Fruit fly (Drosophila melanogaster): ENCODE measurements around the gene Obp69a.

Gene Obp69a

DNA sequence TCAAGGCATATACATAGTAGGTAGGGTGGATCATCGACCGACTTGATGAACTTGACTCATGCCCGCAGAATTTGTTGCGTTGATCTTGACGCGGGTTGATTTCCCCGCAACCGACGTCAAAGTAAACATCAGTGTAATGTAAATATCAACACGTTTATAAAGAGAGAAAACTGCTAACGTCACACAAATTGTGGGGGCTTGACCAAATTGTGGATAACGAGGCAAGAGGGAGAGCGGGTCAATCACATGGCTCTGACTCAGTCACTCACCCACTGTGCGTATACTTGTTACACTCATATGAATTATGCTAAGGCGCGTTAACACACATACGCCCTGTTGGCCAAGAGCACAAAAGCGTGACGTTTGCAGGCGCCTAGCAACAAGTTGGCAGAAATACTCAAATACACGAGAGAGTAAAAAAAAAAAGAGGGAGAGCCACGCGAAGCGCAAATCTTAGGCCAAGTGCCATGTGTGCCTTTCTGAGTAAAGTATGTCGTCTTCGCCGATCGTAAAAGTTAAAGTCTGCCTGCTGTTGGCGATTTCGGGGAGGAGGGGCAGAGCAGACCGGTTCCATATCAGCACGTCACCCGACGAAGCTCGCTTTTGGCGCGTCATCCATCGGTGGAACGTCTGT is 11.1 kb downstream of the Obp69a start:
- TF ChIP-seq CG14711 (tag; optimal IDR thresholded peaks at IDR 0.05) (peak; percentile 72), kay (GFP tag; ENCODE audit: borderline replicate concordance) (peak; percentile 100), ovo (GFP tag; optimal IDR thresholded peaks at IDR 0.05) (peak; percentile 97), CG1620 (GFP tag; optimal IDR thresholded peaks at IDR 0.05) (peak; percentile 94), pad (GFP tag; optimal IDR thresholded peaks at IDR 0.05) (peak; percentile 60), Clk (GFP tag; optimal IDR thresholded peaks at IDR 0.05) (peak; percentile 92), tj (GFP tag; optimal IDR thresholded peaks at IDR 0.05) (peak; percentile 95), bab1 (GFP tag; optimal IDR thresholded peaks at IDR 0.05) (no peak), cnc (optimal IDR thresholded peaks at IDR 0.05) (no peak), CG33017 (tag; optimal IDR thresholded peaks at IDR 0.05) (peak; percentile 75), CG11617 (GFP tag; optimal IDR thresholded peaks at IDR 0.05) (peak; percentile 85), CG5204 (GFP tag; optimal IDR thresholded peaks at IDR 0.05) (peak; percentile 81), CG12768 (GFP tag; optimal IDR thresholded peaks at IDR 0.05) (peak; percentile 92), cic (GFP tag; optimal IDR thresholded peaks at IDR 0.05) (peak; percentile 97), CG7101 (tag; optimal IDR thresholded peaks at IDR 0.05) (peak; percentile 86), CG7045 (GFP tag; optimal IDR thresholded peaks at IDR 0.05) (peak; percentile 92), toe (GFP tag; optimal IDR thresholded peaks at IDR 0.05) (no peak), Mnt (GFP tag; optimal IDR thresholded peaks at IDR 0.05) (peak; percentile 85), Crg-1 (GFP tag; optimal IDR thresholded peaks at IDR 0.05) (peak; percentile 99), Hr96 (GFP tag; optimal IDR thresholded peaks at IDR 0.05) (peak; percentile 69)

DNA sequence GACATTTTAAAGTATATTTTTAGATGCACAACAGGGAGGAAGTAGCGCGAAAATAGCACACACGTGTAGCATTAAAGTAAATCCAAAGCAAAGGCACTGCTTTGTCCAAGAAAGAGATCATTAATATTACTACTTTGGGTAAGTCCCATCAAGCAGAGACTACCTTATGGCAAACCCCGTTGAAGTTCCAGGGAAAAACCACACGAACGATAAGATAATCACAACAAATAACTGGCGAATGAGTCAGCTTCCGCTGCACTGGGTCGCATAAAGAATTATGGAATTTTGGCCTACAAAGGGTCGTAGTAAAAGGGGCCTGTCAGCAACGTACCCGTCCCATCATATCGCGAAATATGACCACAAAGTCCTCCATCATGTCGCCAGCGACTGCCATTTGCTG is 11.8 kb downstream of the Obp69a start:
- peak; percentile 96 for TF ChIP-seq kay (GFP tag; ENCODE audit: borderline replicate concordance)
- no peak for TF ChIP-seq CG5204 (GFP tag; optimal IDR thresholded peaks at IDR 0.05)

- peak; percentile 99 for TF ChIP-seq CG12768 (GFP tag; optimal IDR thresholded peaks at IDR 0.05)
- TF ChIP-seq Mnt (GFP tag; optimal IDR thresholded peaks at IDR 0.05) = peak; percentile 90
- TF ChIP-seq pad (GFP tag; optimal IDR thresholded peaks at IDR 0.05) = peak; percentile 24
- TF ChIP-seq toe (GFP tag; optimal IDR thresholded peaks at IDR 0.05) = no peak
- TF ChIP-seq Crg-1 (GFP tag; optimal IDR thresholded peaks at IDR 0.05) = no peak
- peak; percentile 78 for TF ChIP-seq CG5204 (GFP tag; optimal IDR thresholded peaks at IDR 0.05)
- peak; percentile 57 for TF ChIP-seq CG7101 (tag; optimal IDR thresholded peaks at IDR 0.05)
- TF ChIP-seq kay (GFP tag; ENCODE audit: borderline replicate concordance) = peak; percentile 99
- peak; percentile 92 for TF ChIP-seq cic (GFP tag; optimal IDR thresholded peaks at IDR 0.05)
- TF ChIP-seq CG7045 (GFP tag; optimal IDR thresholded peaks at IDR 0.05) = peak; percentile 72
- peak; percentile 77 for TF ChIP-seq ovo (GFP tag; optimal IDR thresholded peaks at IDR 0.05)
- TF ChIP-seq bab1 (GFP tag; optimal IDR thresholded peaks at IDR 0.05) = peak; percentile 55
- TF ChIP-seq CG14711 (tag; optimal IDR thresholded peaks at IDR 0.05) = no peak
- peak; percentile 87 for TF ChIP-seq Hr96 (GFP tag; optimal IDR thresholded peaks at IDR 0.05)
- TF ChIP-seq cnc (optimal IDR thresholded peaks at IDR 0.05) = no peak
- peak; percentile 82 for TF ChIP-seq CG33017 (tag; optimal IDR thresholded peaks at IDR 0.05)
- no peak for TF ChIP-seq Clk (GFP tag; optimal IDR thresholded peaks at IDR 0.05)
- TF ChIP-seq CG11617 (GFP tag; optimal IDR thresholded peaks at IDR 0.05) = peak; percentile 39
- TF ChIP-seq tj (GFP tag; optimal IDR thresholded peaks at IDR 0.05) = peak; percentile 86
- peak; percentile 57 for TF ChIP-seq CG1620 (GFP tag; optimal IDR thresholded peaks at IDR 0.05)
Measured at dm6 chr3L:12408513-12409320, 12.7 kb downstream of the Obp69a start.

- TF ChIP-seq Clk (GFP tag; optimal IDR thresholded peaks at IDR 0.05) = peak; percentile 11
- peak; percentile 71 for TF ChIP-seq cic (GFP tag; optimal IDR thresholded peaks at IDR 0.05)
- peak; percentile 96 for TF ChIP-seq kay (GFP tag; ENCODE audit: borderline replicate concordance)
- no peak for TF ChIP-seq CG1620 (GFP tag; optimal IDR thresholded peaks at IDR 0.05)
- TF ChIP-seq CG11617 (GFP tag; optimal IDR thresholded peaks at IDR 0.05) = no peak
- TF ChIP-seq ovo (GFP tag; optimal IDR thresholded peaks at IDR 0.05) = no peak
- no peak for TF ChIP-seq pad (GFP tag; optimal IDR thresholded peaks at IDR 0.05)
- no peak for TF ChIP-seq toe (GFP tag; optimal IDR thresholded peaks at IDR 0.05)
- peak; percentile 20 for TF ChIP-seq CG7045 (GFP tag; optimal IDR thresholded peaks at IDR 0.05)
- peak; percentile 4 for TF ChIP-seq Mnt (GFP tag; optimal IDR thresholded peaks at IDR 0.05)
- TF ChIP-seq tj (GFP tag; optimal IDR thresholded peaks at IDR 0.05) = no peak
- TF ChIP-seq Crg-1 (GFP tag; optimal IDR thresholded peaks at IDR 0.05) = no peak
- no peak for TF ChIP-seq CG33017 (tag; optimal IDR thresholded peaks at IDR 0.05)
- no peak for TF ChIP-seq bab1 (GFP tag; optimal IDR thresholded peaks at IDR 0.05)
- TF ChIP-seq cnc (optimal IDR thresholded peaks at IDR 0.05) = no peak
- no peak for TF ChIP-seq CG5204 (GFP tag; optimal IDR thresholded peaks at IDR 0.05)
- TF ChIP-seq CG14711 (tag; optimal IDR thresholded peaks at IDR 0.05) = no peak
- TF ChIP-seq CG7101 (tag; optimal IDR thresholded peaks at IDR 0.05) = no peak
- TF ChIP-seq Hr96 (GFP tag; optimal IDR thresholded peaks at IDR 0.05) = no peak
- TF ChIP-seq CG12768 (GFP tag; optimal IDR thresholded peaks at IDR 0.05) = peak; percentile 57
Measured at dm6 chr3L:12409343-12410302, 13.7 kb downstream of the Obp69a start.
